Worm (Caenorhabditis elegans) whole organism, early embryonic: ENCODE data around the gene Y113G7B.12.

ENCODE experiments used
- F13C5.2 ChIP-seq: sonication (generic microtip); optimal IDR thresholded peaks from 2 replicates; lab custom pipeline; 2017; ENCODE audit warnings: mild to moderate bottlenecking, missing genetic modification characterization, inconsistent platforms, missing compliant biosample characterization
- aly-1 ChIP-seq: sonication (generic microtip); optimal IDR thresholded peaks from 2 replicates; lab custom pipeline; 2016; ENCODE audit warnings: missing genetic modification characterization, missing compliant biosample characterization
- ama-1 ChIP-seq: fragments of 150-350 bp; optimal IDR thresholded peaks from 2 replicates; lab custom pipeline; 2014
- ceh-36 ChIP-seq: sonication (generic microtip); optimal IDR thresholded peaks from 2 replicates; lab custom pipeline; 2016; ENCODE audit warnings: missing genetic modification characterization, inconsistent platforms, missing compliant biosample characterization
- flt-1 ChIP-seq: fragments of 200-800 bp; sonication (Bioruptor generic); IDR thresholded peaks from 2 replicates; pipeline ENCODE4 v1.3.6; 2022; ENCODE audit warnings: missing genetic modification characterization, missing compliant biosample characterization
- hmbx-1 ChIP-seq: sonication (generic microtip); optimal IDR thresholded peaks from 2 replicates; lab custom pipeline; 2016; ENCODE audit warnings: mild to moderate bottlenecking, missing genetic modification characterization, missing compliant biosample characterization
- hmg-4 ChIP-seq: fragments of 200-800 bp; sonication (Bioruptor generic); optimal IDR thresholded peaks from 2 replicates; lab custom pipeline; 2018; ENCODE audit warnings: mild to moderate bottlenecking, missing genetic modification characterization, missing compliant biosample characterization
- hnd-1 ChIP-seq: sonication (generic microtip); optimal IDR thresholded peaks from 2 replicates; lab custom pipeline; 2016; ENCODE audit warnings: missing genetic modification characterization, missing compliant biosample characterization
- pes-1 ChIP-seq: fragments of 200-800 bp; sonication (Bioruptor generic); IDR thresholded peaks from 2 replicates; pipeline ENCODE4 v1.3.6; 2022; ENCODE audit warnings: missing genetic modification reagents, missing genetic modification characterization, missing compliant biosample characterization
- sea-1 ChIP-seq: fragments of 200-800 bp; sonication (Bioruptor generic); conservative IDR thresholded peaks from 2 replicates; pipeline ENCODE4 v1.3.6; 2022; ENCODE audit warnings: missing genetic modification characterization, missing compliant biosample characterization
- tbx-11 ChIP-seq: fragments of 200-800 bp; sonication (Bioruptor generic); IDR thresholded peaks from 2 replicates; pipeline ENCODE4 v1.3.6; 2022; ENCODE audit warnings: missing genetic modification characterization, missing compliant biosample characterization
- tra-4 ChIP-seq: sonication (generic microtip); optimal IDR thresholded peaks from 2 replicates; lab custom pipeline; 2017; ENCODE audit warnings: missing genetic modification characterization, missing compliant biosample characterization

ce11 chrV:20163105-20163449, 49.4 kb downstream of the Y113G7B.12 start:
- no peak for TF ChIP-seq ama-1
- no peak for TF ChIP-seq tra-4 (tag; lab: Kevin White, UChicago)
- no peak for TF ChIP-seq pes-1 (GFP tag; lab: Robert Waterston, UW)
- no peak for TF ChIP-seq ceh-36 (tag; lab: Kevin White, UChicago)
- no peak for TF ChIP-seq sea-1 (GFP tag; lab: Robert Waterston, UW)
- TF ChIP-seq hmg-4 (GFP tag; lab: Kevin White, UChicago): no peak
- no peak for TF ChIP-seq flt-1
- no peak for TF ChIP-seq hmbx-1 (tag; lab: Kevin White, UChicago)
- no peak for TF ChIP-seq aly-1 (tag; lab: Kevin White, UChicago)
- no peak for TF ChIP-seq tbx-11
- no peak for TF ChIP-seq F13C5.2 (tag; lab: Kevin White, UChicago)
- TF ChIP-seq hnd-1: no peak
